Worm (Caenorhabditis elegans): ENCODE measurements around the gene ZC239.3.

- TF ChIP-seq zip-5 (tag; optimal IDR thresholded peaks at IDR 0.05), result no peak
- no peak for TF ChIP-seq pag-3 (tag; optimal IDR thresholded peaks at IDR 0.05; ENCODE audit: borderline replicate concordance)
- no peak for TF ChIP-seq pqm-1 (tag; optimal IDR thresholded peaks at IDR 0.05)
- TF ChIP-seq nfya-1 (tag; optimal IDR thresholded peaks at IDR 0.05), result no peak
- TF ChIP-seq ceh-24 (tag; optimal IDR thresholded peaks at IDR 0.05), result no peak
- TF ChIP-seq K09A11.1 (tag; optimal IDR thresholded peaks at IDR 0.05; ENCODE audit: insufficient read depth), result no peak
Measured at ce11 chrII:3247556-3247955, 31.7 kb downstream of the ZC239.3 start.
